Worm (Caenorhabditis elegans) whole organism, young adult: ENCODE measurements around the gene col-143.
A peak's percentile ranks its signal among the peaks of the same experiment; 100 is the strongest.

Experiments used
- F52B5.7 ChIP-seq: sonication (generic microtip); optimal IDR thresholded peaks from 2 replicates; lab custom pipeline; 2016; ENCODE audit warnings: mild to moderate bottlenecking, missing genetic modification characterization, missing compliant biosample characterization
- lin-35 ChIP-seq, 3 experiments: fragments of 150-350 bp in 2 of 3; sonication (generic microtip) in 1 of 3; optimal IDR thresholded peaks; 2 replicates each; lab custom pipeline; 2014 to 2018; ENCODE audit warnings: missing biosample characterization in 3 of 3, missing genetic modification characterization in 3 of 3, missing genetic modification reagents in 3 of 3
- madf-8 ChIP-seq: fragments of 200-800 bp; sonication (Bioruptor generic); conservative IDR thresholded peaks from 2 replicates; pipeline ENCODE4 v1.3.6; 2022; ENCODE audit warnings: missing genetic modification reagents, missing genetic modification characterization, missing compliant biosample characterization
- zim-3 ChIP-seq: sonication (generic microtip); optimal IDR thresholded peaks from 2 replicates; lab custom pipeline; 2017; ENCODE audit warnings: mild to moderate bottlenecking, missing genetic modification characterization, moderate library complexity, missing compliant biosample characterization

ce11 chrV:6879490-6879889 lies 44.1 kb downstream of the col-143 start:
- no peak for TF ChIP-seq madf-8
- TF ChIP-seq zim-3 = no peak
- no peak for TF ChIP-seq F52B5.7
- TF ChIP-seq lin-35 (GFP tag; optimal IDR thresholded peaks at IDR 0.05; lab: Kevin White, UChicago) = peak in 1 of 3 experiments; percentile 52
